Worm (Caenorhabditis elegans) whole organism, midembryonic: ENCODE data around the gene C33F10.11.

Experiments
- cog-1 ChIP-seq: sonication (generic microtip); optimal IDR thresholded peaks from 2 replicates; lab custom pipeline; 2016; ENCODE audit warnings: missing genetic modification characterization, missing compliant biosample characterization
- flt-1 ChIP-seq: fragments of 200-800 bp; sonication (Bioruptor generic); IDR thresholded peaks from 2 replicates; pipeline ENCODE4 v1.3.6; 2022; ENCODE audit warnings: missing genetic modification characterization, missing compliant biosample characterization
- klf-2 ChIP-seq: fragments of 200-800 bp; sonication (Bioruptor generic); conservative IDR thresholded peaks from 2 replicates; pipeline ENCODE4 v1.3.6; 2022; ENCODE audit warnings: missing genetic modification reagents, missing genetic modification characterization, missing compliant biosample characterization
- med-1 ChIP-seq: sonication (generic microtip); optimal IDR thresholded peaks from 2 replicates; lab custom pipeline; 2017; ENCODE audit warnings: missing genetic modification characterization, mild to moderate bottlenecking, missing compliant biosample characterization, antibody characterized with exemption, missing genetic modification reagents; ENCODE audit not compliant: insufficient read depth
- ref-1 ChIP-seq: fragments of 200-800 bp; sonication (Bioruptor generic); conservative IDR thresholded peaks from 2 replicates; pipeline ENCODE4 v1.3.6; 2022; ENCODE audit warnings: missing genetic modification reagents, missing genetic modification characterization, missing compliant biosample characterization
- ztf-23 ChIP-seq: fragments of 200-800 bp; sonication (Bioruptor generic); IDR thresholded peaks from 2 replicates; pipeline ENCODE4 v1.3.6; 2022; ENCODE audit warnings: missing genetic modification reagents, missing genetic modification characterization, missing compliant biosample characterization
- ztf-29 ChIP-seq: fragments of 200-800 bp; sonication (Bioruptor generic); IDR thresholded peaks from 2 replicates; pipeline ENCODE4 v1.3.6; 2022; ENCODE audit warnings: missing genetic modification reagents, missing genetic modification characterization, missing compliant biosample characterization

ce11 chrII:4815356-4815755 is 19.3 kb downstream of the C33F10.11 start:
- no peak for TF ChIP-seq ztf-29 (GFP tag; lab: Robert Waterston, UW)
- no peak for TF ChIP-seq flt-1 (GFP tag; lab: Robert Waterston, UW)
- no peak for TF ChIP-seq ref-1 (GFP tag; lab: Robert Waterston, UW)
- TF ChIP-seq cog-1 (tag; lab: Kevin White, UChicago), result no peak
- no peak for TF ChIP-seq med-1 (GFP tag; lab: Kevin White, UChicago)
- no peak for TF ChIP-seq ztf-23
- no peak for TF ChIP-seq klf-2
